Worm (Caenorhabditis elegans): ENCODE measurements around the gene W03C9.2.

The W03C9.2 gene

ce11 chrII:11960596-11961217 lies 1.5 kb upstream of the W03C9.2 start:
- TF ChIP-seq med-1 (GFP tag; optimal IDR thresholded peaks at IDR 0.05; ENCODE audit: insufficient read depth) (peak; percentile 95), flt-1 (GFP tag; IDR thresholded peaks at IDR 0.05) (peak; percentile 100), klf-2 (GFP tag; conservative IDR thresholded peaks at IDR 0.05) (peak; percentile 100), ztf-23 (GFP tag; IDR thresholded peaks at IDR 0.05) (peak; percentile 99), cog-1 (tag; optimal IDR thresholded peaks at IDR 0.05) (peak; percentile 100), ref-1 (GFP tag; conservative IDR thresholded peaks at IDR 0.05) (peak; percentile 99), T22C8.4 (GFP tag; IDR thresholded peaks at IDR 0.05) (peak; percentile 99), tab-1 (GFP tag; IDR thresholded peaks at IDR 0.05) (peak; percentile 100), ztf-29 (GFP tag; IDR thresholded peaks at IDR 0.05) (peak; percentile 100)

ce11 chrII:11963132-11963630 lies 1.0 kb downstream of the W03C9.2 start:
- TF ChIP-seq klf-2 (GFP tag; conservative IDR thresholded peaks at IDR 0.05) (no peak), tab-1 (GFP tag; IDR thresholded peaks at IDR 0.05) (no peak)

DNA sequence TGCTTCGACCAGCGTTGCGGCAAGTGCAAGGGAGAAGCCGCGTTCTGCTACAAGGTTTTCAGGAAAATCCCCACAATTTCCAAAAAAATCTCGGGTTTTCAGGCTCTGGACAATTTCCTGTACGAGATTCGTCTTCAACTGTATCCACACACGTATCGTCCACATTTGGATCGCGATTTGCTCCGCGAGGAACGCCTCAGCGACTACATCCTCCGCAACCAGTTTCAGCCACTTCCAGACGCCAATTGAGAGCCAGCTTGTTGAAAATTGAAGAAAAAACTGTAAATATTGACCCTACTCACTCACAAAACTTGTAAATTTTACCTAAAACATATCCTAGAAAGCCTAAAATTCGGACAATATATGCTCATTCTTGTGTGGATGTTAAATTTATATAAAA lies 2.7 kb downstream of the W03C9.2 start:
- no peak for TF ChIP-seq tab-1 (GFP tag; IDR thresholded peaks at IDR 0.05)
- TF ChIP-seq ztf-23 (GFP tag; IDR thresholded peaks at IDR 0.05) = no peak
- TF ChIP-seq cog-1 (tag; optimal IDR thresholded peaks at IDR 0.05) = no peak
- no peak for TF ChIP-seq med-1 (GFP tag; optimal IDR thresholded peaks at IDR 0.05; ENCODE audit: insufficient read depth)
- TF ChIP-seq klf-2 (GFP tag; conservative IDR thresholded peaks at IDR 0.05) = no peak
- TF ChIP-seq flt-1 (GFP tag; IDR thresholded peaks at IDR 0.05) = no peak
- TF ChIP-seq ztf-29 (GFP tag; IDR thresholded peaks at IDR 0.05) = no peak
- no peak for TF ChIP-seq ref-1 (GFP tag; conservative IDR thresholded peaks at IDR 0.05)
- no peak for TF ChIP-seq T22C8.4 (GFP tag; IDR thresholded peaks at IDR 0.05)

DNA sequence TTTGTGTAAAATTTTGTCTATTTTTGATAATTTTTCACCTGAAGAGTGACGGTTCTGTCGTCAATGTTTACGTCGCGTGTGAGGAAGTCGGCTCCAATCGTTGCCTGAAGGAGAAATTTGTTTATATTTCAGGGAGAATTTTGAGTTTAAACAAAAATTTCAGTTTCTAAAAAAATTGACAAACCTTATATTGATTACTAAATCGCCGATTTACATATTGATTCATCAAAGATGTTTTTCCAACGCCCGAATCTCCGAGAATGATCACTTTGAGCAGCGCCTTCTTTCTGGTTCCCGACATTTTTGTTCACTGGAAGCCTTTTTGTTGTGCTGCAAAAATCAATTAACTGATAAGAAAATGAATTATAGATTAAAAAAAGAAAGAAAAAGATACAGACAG lies 4.4 kb downstream of the W03C9.2 start, which contains the start of gene rab-7:
Gene rab-7, minus strand, starts transcription at position 330 of the 400 bp plus-strand sequence.
- TF ChIP-seq flt-1 (GFP tag; IDR thresholded peaks at IDR 0.05) = no peak

DNA sequence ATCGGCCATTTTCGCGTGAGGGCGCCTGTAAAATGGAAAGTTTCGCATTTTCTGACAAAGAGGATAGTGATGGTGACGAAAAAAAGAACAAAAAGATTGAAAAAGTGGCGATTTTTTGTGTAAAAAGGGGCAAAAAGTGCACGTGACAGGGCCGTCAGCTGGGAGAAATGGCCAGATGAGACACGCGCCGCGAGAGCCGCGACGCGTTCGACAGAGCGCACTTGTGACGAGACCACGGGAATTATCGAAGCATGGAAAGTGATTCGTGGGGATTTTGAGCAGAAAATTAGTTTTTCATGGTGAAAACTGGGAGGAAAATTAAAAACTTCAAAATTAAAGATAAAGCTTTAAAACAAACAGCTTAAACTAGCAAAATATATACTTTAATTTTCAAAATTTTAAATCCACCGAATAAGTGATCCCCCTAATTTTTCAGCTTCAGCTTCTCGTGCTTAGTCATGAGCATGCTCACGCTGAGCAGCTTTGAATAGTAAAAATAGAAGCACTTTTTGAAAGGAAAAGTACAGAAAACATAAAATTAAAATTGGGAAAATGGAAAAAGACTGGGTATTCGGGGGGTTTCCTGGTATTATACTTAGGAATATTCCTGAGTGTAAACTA lies 5.4 kb downstream of the W03C9.2 start, which contains the start of gene W03C9.5:
Gene W03C9.5, minus strand, starts transcription at position 38 of the 621 bp plus-strand sequence.
- TF ChIP-seq T22C8.4 (GFP tag; IDR thresholded peaks at IDR 0.05) (peak; percentile 54; the same call in 1 of the 2 replicates), tab-1 (GFP tag; IDR thresholded peaks at IDR 0.05) (no peak), ref-1 (GFP tag; conservative IDR thresholded peaks at IDR 0.05) (peak; percentile 69), ztf-29 (GFP tag; IDR thresholded peaks at IDR 0.05) (no peak; the same call in 1 of the 2 replicates), klf-2 (GFP tag; conservative IDR thresholded peaks at IDR 0.05) (peak; percentile 89), med-1 (GFP tag; optimal IDR thresholded peaks at IDR 0.05; ENCODE audit: insufficient read depth) (peak; percentile 2), cog-1 (tag; optimal IDR thresholded peaks at IDR 0.05) (peak; percentile 92), flt-1 (GFP tag; IDR thresholded peaks at IDR 0.05) (peak; percentile 92), ztf-23 (GFP tag; IDR thresholded peaks at IDR 0.05) (peak; percentile 88)

DNA sequence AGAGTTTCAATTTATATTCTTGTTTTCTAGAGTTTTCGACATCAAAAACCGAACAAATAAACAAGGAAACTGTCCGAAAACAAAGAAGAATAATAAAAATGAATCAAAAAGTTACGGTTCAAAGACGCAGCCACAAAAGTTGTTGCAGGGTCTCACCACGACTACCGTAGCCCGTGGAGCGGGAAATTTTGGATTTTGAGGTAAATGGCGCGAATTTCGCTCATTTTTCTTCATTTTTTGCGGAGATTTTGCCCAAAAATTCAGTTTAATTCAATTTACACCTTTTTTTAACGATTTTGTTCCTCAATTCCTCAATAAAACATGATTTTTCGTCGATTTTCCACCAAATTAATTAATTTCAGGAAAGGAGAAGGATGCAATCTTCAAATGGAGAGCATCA lies 6.1 kb downstream of the W03C9.2 start, which contains the start of gene mex-1:
Gene mex-1, plus strand, starts transcription at position 363 of the 400 bp plus-strand sequence.
- TF ChIP-seq klf-2 (GFP tag; conservative IDR thresholded peaks at IDR 0.05) (no peak), flt-1 (GFP tag; IDR thresholded peaks at IDR 0.05) (no peak), T22C8.4 (GFP tag; IDR thresholded peaks at IDR 0.05) (no peak), ztf-23 (GFP tag; IDR thresholded peaks at IDR 0.05) (no peak), ref-1 (GFP tag; conservative IDR thresholded peaks at IDR 0.05) (no peak), tab-1 (GFP tag; IDR thresholded peaks at IDR 0.05) (no peak), cog-1 (tag; optimal IDR thresholded peaks at IDR 0.05) (no peak), ztf-29 (GFP tag; IDR thresholded peaks at IDR 0.05) (no peak), med-1 (GFP tag; optimal IDR thresholded peaks at IDR 0.05; ENCODE audit: insufficient read depth) (no peak)

- TF ChIP-seq flt-1 (GFP tag; IDR thresholded peaks at IDR 0.05) (no peak), ztf-23 (GFP tag; IDR thresholded peaks at IDR 0.05) (no peak), med-1 (GFP tag; optimal IDR thresholded peaks at IDR 0.05; ENCODE audit: insufficient read depth) (no peak), cog-1 (tag; optimal IDR thresholded peaks at IDR 0.05) (no peak), ref-1 (GFP tag; conservative IDR thresholded peaks at IDR 0.05) (no peak), ztf-29 (GFP tag; IDR thresholded peaks at IDR 0.05) (no peak), klf-2 (GFP tag; conservative IDR thresholded peaks at IDR 0.05) (no peak)
These were observed 6.9 kb downstream of the W03C9.2 start for ce11 chrII:11969033-11969432.

- no peak for TF ChIP-seq tab-1 (GFP tag; IDR thresholded peaks at IDR 0.05)
- TF ChIP-seq ztf-23 (GFP tag; IDR thresholded peaks at IDR 0.05) = no peak
- no peak for TF ChIP-seq T22C8.4 (GFP tag; IDR thresholded peaks at IDR 0.05)
- TF ChIP-seq med-1 (GFP tag; optimal IDR thresholded peaks at IDR 0.05; ENCODE audit: insufficient read depth) = no peak
- no peak for TF ChIP-seq cog-1 (tag; optimal IDR thresholded peaks at IDR 0.05)
- TF ChIP-seq klf-2 (GFP tag; conservative IDR thresholded peaks at IDR 0.05) = no peak
- TF ChIP-seq flt-1 (GFP tag; IDR thresholded peaks at IDR 0.05) = no peak
These were observed 9.0 kb downstream of the W03C9.2 start for ce11 chrII:11971009-11971636.

- no peak for TF ChIP-seq ztf-29 (GFP tag; IDR thresholded peaks at IDR 0.05)
- TF ChIP-seq ztf-23 (GFP tag; IDR thresholded peaks at IDR 0.05) = no peak
- TF ChIP-seq klf-2 (GFP tag; conservative IDR thresholded peaks at IDR 0.05) = no peak
- no peak for TF ChIP-seq med-1 (GFP tag; optimal IDR thresholded peaks at IDR 0.05; ENCODE audit: insufficient read depth)
- no peak for TF ChIP-seq cog-1 (tag; optimal IDR thresholded peaks at IDR 0.05)
- TF ChIP-seq ref-1 (GFP tag; conservative IDR thresholded peaks at IDR 0.05) = no peak
- TF ChIP-seq tab-1 (GFP tag; IDR thresholded peaks at IDR 0.05) = no peak
- TF ChIP-seq T22C8.4 (GFP tag; IDR thresholded peaks at IDR 0.05) = no peak
- no peak for TF ChIP-seq flt-1 (GFP tag; IDR thresholded peaks at IDR 0.05)
These were observed 10.1 kb downstream of the W03C9.2 start for ce11 chrII:11972266-11972665.

All from whole organism, midembryonic.